Worm (Caenorhabditis elegans): ENCODE data around the gene srj-23.

DNA sequence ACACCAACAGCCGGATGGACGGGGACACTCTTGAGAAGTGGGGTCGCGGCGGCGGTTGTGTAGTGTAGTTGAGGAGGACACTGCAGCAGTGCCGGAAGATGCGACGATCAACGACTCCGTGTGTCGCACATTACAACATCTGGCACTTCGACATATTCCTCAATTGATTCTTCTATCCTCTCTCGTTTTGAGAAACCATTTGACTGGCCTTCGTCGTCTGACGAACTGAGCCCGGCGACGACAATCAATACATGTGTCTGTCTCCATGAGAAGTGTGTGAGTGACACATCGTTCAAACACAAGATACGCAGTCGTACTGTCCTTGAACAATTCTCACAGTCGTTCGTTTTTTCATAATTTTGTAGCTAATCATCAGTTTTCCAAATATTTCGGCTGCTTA lies 21.1 kb downstream of the srj-23 start:
- no peak for TF ChIP-seq elt-3 (tag; optimal IDR thresholded peaks at IDR 0.05)
- TF ChIP-seq aly-2 (tag; optimal IDR thresholded peaks at IDR 0.05): no peak
- no peak for TF ChIP-seq fkh-10 (GFP tag; optimal IDR thresholded peaks at IDR 0.05)
- no peak for TF ChIP-seq mdl-1 (tag; optimal IDR thresholded peaks at IDR 0.05)
- no peak for TF ChIP-seq nhr-237 (tag; optimal IDR thresholded peaks at IDR 0.05)
- TF ChIP-seq nfya-1 (tag; optimal IDR thresholded peaks at IDR 0.05; ENCODE audit: insufficient read depth): no peak
- no peak for TF ChIP-seq ceh-28 (tag; optimal IDR thresholded peaks at IDR 0.05)
- TF ChIP-seq nhr-11 (tag; optimal IDR thresholded peaks at IDR 0.05): no peak
- peak; percentile 7 for TF ChIP-seq lin-39 (tag; optimal IDR thresholded peaks at IDR 0.05)
- no peak for TF ChIP-seq elt-2 (tag; optimal IDR thresholded peaks at IDR 0.05)

Measured in whole organism, L3 larva.